Worm (Caenorhabditis elegans): ENCODE results near the gene madf-8.

DNA sequence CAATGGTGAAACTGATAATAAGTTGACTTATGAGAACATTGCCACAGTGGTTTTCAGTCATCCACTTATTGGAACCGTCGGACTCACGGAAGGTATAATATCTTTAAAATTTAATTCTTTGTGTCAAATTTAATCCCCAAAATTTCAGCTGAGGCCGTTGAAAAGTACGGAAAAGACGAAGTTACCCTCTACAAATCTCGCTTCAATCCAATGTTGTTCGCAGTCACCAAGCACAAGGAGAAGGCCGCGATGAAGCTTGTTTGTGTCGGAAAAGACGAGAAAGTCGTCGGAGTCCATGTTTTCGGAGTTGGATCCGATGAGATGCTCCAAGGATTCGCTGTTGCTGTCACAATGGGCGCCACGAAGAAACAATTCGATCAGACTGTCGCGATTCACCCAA is 1.8 kb upstream of the madf-8 start:
- TF ChIP-seq ama-1 (optimal IDR thresholded peaks at IDR 0.05) (no peak), tbx-11 (GFP tag; IDR thresholded peaks at IDR 0.05) (no peak), hnd-1 (tag; optimal IDR thresholded peaks at IDR 0.05) (no peak), hmbx-1 (tag; optimal IDR thresholded peaks at IDR 0.05) (no peak), hmg-4 (GFP tag; optimal IDR thresholded peaks at IDR 0.05) (no peak), B0310.2 (tag; optimal IDR thresholded peaks at IDR 0.05) (no peak), sea-1 (GFP tag; conservative IDR thresholded peaks at IDR 0.05) (no peak), flt-1 (GFP tag; IDR thresholded peaks at IDR 0.05) (no peak)
